Fruit fly (Drosophila melanogaster) whole organism: Measurements from ENCODE around the gene tal-AA.

Experiments
- CG8478 ChIP-seq: fragments of >200 bp; optimal IDR thresholded peaks from 2 replicates; lab custom pipeline; 2018; ENCODE audit warnings: inconsistent platforms
- Dll ChIP-seq: fragments of >200 bp; optimal IDR thresholded peaks from 2 replicates; lab custom pipeline; 2017
- pan ChIP-seq: fragments of >200 bp; optimal IDR thresholded peaks from 2 replicates; lab custom pipeline; 2017
- psq ChIP-seq: fragments of >200 bp; optimal IDR thresholded peaks from 2 replicates; lab custom pipeline; 2017
- usp ChIP-seq: fragments of >200 bp; optimal IDR thresholded peaks from 2 replicates; lab custom pipeline; 2017; ENCODE audit warnings: missing biosample characterization, missing genetic modification characterization, mixed read lengths

dm6 chr3R:13809261-13809660 lies 3.6 kb upstream of the tal-AA start:
- TF ChIP-seq usp (GFP tag; lab: Kevin White, UChicago) (no peak), CG8478 (lab: Kevin White, UChicago) (no peak), pan (lab: Kevin White, UChicago) (no peak), psq (lab: Kevin White, UChicago) (no peak), Dll (lab: Kevin White, UChicago) (no peak)
